Fruit fly (Drosophila melanogaster) whole organism, adult: Measurements from ENCODE around the gene out.

Experiments used
- CG7045 ChIP-seq: fragments of 200-800 bp; sonication (Bioruptor generic); optimal IDR thresholded peaks from 2 replicates; lab custom pipeline; 2017; ENCODE audit warnings: missing biosample characterization, mild to moderate bottlenecking, missing genetic modification characterization
- kay ChIP-seq: fragments of 200-800 bp; sonication (Bioruptor generic); peaks from one replicate; lab custom pipeline; 2016; ENCODE audit warnings: missing biosample characterization, missing genetic modification characterization, borderline replicate concordance
- ovo ChIP-seq: fragments of 200-800 bp; sonication (Bioruptor generic); optimal IDR thresholded peaks from 2 replicates; lab custom pipeline; 2016; ENCODE audit warnings: missing biosample characterization, missing genetic modification characterization

dm6 chrX:19324576-19325353 lies 2.9 kb upstream of the out start:
- TF ChIP-seq CG7045 (no peak), ovo (no peak), kay (GFP tag; lab: Kevin White, UChicago) (peak; percentile 44)
